Worm (Caenorhabditis elegans) whole organism, L1 larva: ENCODE data around the gene F10E7.6.

Experiments
- C34B4.2 ChIP-seq: sonication (generic microtip); optimal IDR thresholded peaks from 2 replicates; lab custom pipeline; 2017; ENCODE audit warnings: mild to moderate bottlenecking, missing genetic modification characterization, missing compliant biosample characterization
- ceh-8 ChIP-seq: fragments of 200-800 bp; sonication (Bioruptor generic); optimal IDR thresholded peaks from 2 replicates; lab custom pipeline; 2018; ENCODE audit warnings: mild to moderate bottlenecking, missing genetic modification characterization, moderate library complexity, missing compliant biosample characterization
- ceh-82 ChIP-seq, 3 experiments: fragments of 150-350 bp in 1 of 3; sonication (generic microtip) in 2 of 3; optimal IDR thresholded peaks; 2 replicates each; lab custom pipeline; 2014 to 2017; ENCODE audit warnings: missing biosample characterization in 3 of 3, missing genetic modification characterization in 3 of 3
- dpl-1 ChIP-seq, 3 experiments: fragments of 150-350 bp in 2 of 3; sonication (generic microtip) in 1 of 3; optimal IDR thresholded peaks; 2 replicates each; lab custom pipeline; 2014 to 2017; ENCODE audit warnings: missing biosample characterization in 3 of 3, missing genetic modification characterization in 3 of 3, missing genetic modification reagents in 3 of 3
- egl-13 ChIP-seq: sonication (generic microtip); optimal IDR thresholded peaks from 2 replicates; lab custom pipeline; 2016; ENCODE audit warnings: missing genotype, missing genetic modification reagents, missing genetic modification characterization, missing compliant biosample characterization
- fkh-4 ChIP-seq: sonication (generic microtip); optimal IDR thresholded peaks from 2 replicates; lab custom pipeline; 2016; ENCODE audit warnings: missing compliant biosample characterization, missing genetic modification characterization, borderline replicate concordance
- lin-35 ChIP-seq, 2 experiments: fragments of 150-350 bp; optimal IDR thresholded peaks; 2 replicates each; lab custom pipeline; 2014; ENCODE audit warnings: missing biosample characterization in 2 of 2, missing genetic modification characterization in 2 of 2, missing genetic modification reagents in 2 of 2
- lsy-2 ChIP-seq, 2 experiments: fragments of 150-350 bp; optimal IDR thresholded peaks; 2 replicates each; lab custom pipeline; 2014; ENCODE audit warnings: missing biosample characterization in 2 of 2, missing genetic modification characterization in 2 of 2
- mdl-1 ChIP-seq, 2 experiments: fragments of 150-350 bp; optimal IDR thresholded peaks; 2 replicates each; lab custom pipeline; 2014 to 2017; ENCODE audit warnings: missing biosample characterization in 2 of 2, missing genetic modification characterization in 2 of 2, inconsistent platforms in 1 of 2
- nhr-11 ChIP-seq: fragments of 150-350 bp; optimal IDR thresholded peaks from 2 replicates; lab custom pipeline; 2014; ENCODE audit warnings: missing biosample characterization, missing genetic modification characterization
- skn-1 ChIP-seq: fragments of 150-350 bp; optimal IDR thresholded peaks from 2 replicates; lab custom pipeline; 2014; ENCODE audit warnings: missing biosample characterization, missing genetic modification characterization
- snpc-4 ChIP-seq: fragments of 150-350 bp; optimal IDR thresholded peaks from 2 replicates; lab custom pipeline; 2014; ENCODE audit warnings: missing biosample characterization, missing genetic modification characterization
- xbp-1 ChIP-seq: sonication (generic microtip); optimal IDR thresholded peaks from 2 replicates; lab custom pipeline; 2016; ENCODE audit warnings: missing genetic modification characterization, missing compliant biosample characterization
- zag-1 ChIP-seq: fragments of 150-350 bp; optimal IDR thresholded peaks from 2 replicates; lab custom pipeline; 2014; ENCODE audit warnings: missing biosample characterization, missing genetic modification characterization

ce11 chrII:7126457-7126856 is 13.6 kb downstream of the F10E7.6 start, which contains the start of gene F10E7.1:
- no peak for TF ChIP-seq lin-35 (GFP tag; optimal IDR thresholded peaks at IDR 0.05; lab: Kevin White, UChicago)
- TF ChIP-seq mdl-1 (tag; optimal IDR thresholded peaks at IDR 0.05; lab: Kevin White, UChicago) = no peak
- TF ChIP-seq xbp-1 = no peak
- TF ChIP-seq lsy-2 (tag; optimal IDR thresholded peaks at IDR 0.05; lab: Kevin White, UChicago) = no peak
- TF ChIP-seq ceh-8 = no peak
- TF ChIP-seq zag-1 (tag; lab: Kevin White, UChicago) = no peak
- no peak for TF ChIP-seq nhr-11 (tag; lab: Kevin White, UChicago)
- no peak for TF ChIP-seq fkh-4 (tag; lab: Kevin White, UChicago)
- TF ChIP-seq dpl-1 (GFP tag; optimal IDR thresholded peaks at IDR 0.05; lab: Kevin White, UChicago) = no peak
- no peak for TF ChIP-seq skn-1 (tag; lab: Kevin White, UChicago)
- no peak for TF ChIP-seq C34B4.2 (tag; lab: Kevin White, UChicago)
- TF ChIP-seq ceh-82 (tag; optimal IDR thresholded peaks at IDR 0.05; lab: Kevin White, UChicago) = no peak
- TF ChIP-seq snpc-4 (tag; lab: Kevin White, UChicago) = no peak
- TF ChIP-seq egl-13 = no peak
